Worm (Caenorhabditis elegans): ENCODE data around the gene scl-9.

DNA sequence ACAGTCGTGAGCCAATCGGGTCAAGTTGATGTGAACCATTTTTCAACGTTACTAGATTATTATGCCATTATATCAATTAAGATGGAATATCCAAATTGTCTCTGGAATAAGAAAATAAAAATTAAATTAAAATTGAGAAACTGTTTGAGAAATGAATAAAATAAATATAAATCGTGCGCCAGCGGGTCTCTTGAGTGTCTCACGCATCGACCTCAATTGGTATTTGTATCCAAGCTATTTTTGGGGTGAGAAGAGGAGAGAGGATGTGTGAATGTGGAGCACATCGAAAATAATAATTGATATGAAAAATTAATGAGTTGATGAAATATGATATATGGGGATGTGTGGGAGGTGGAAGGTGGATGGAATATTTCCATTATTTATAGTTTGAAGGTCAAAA lies 8.1 kb upstream of the scl-9 start, which contains the start of gene F49E11.2:
- TF ChIP-seq tbx-2 (tag; optimal IDR thresholded peaks at IDR 0.05) (no peak), ceh-31 (tag; optimal IDR thresholded peaks at IDR 0.05) (no peak), pqm-1 (tag; optimal IDR thresholded peaks at IDR 0.05) (no peak), pha-4 (tag; optimal IDR thresholded peaks at IDR 0.05) (no peak), che-1 (tag; optimal IDR thresholded peaks at IDR 0.05) (no peak), fkh-6 (tag; optimal IDR thresholded peaks at IDR 0.05) (no peak), nhr-11 (tag; optimal IDR thresholded peaks at IDR 0.05) (no peak), elt-4 (tag; optimal IDR thresholded peaks at IDR 0.05) (no peak)
